Fruit fly (Drosophila melanogaster): ENCODE measurements around the gene grn.

DNA sequence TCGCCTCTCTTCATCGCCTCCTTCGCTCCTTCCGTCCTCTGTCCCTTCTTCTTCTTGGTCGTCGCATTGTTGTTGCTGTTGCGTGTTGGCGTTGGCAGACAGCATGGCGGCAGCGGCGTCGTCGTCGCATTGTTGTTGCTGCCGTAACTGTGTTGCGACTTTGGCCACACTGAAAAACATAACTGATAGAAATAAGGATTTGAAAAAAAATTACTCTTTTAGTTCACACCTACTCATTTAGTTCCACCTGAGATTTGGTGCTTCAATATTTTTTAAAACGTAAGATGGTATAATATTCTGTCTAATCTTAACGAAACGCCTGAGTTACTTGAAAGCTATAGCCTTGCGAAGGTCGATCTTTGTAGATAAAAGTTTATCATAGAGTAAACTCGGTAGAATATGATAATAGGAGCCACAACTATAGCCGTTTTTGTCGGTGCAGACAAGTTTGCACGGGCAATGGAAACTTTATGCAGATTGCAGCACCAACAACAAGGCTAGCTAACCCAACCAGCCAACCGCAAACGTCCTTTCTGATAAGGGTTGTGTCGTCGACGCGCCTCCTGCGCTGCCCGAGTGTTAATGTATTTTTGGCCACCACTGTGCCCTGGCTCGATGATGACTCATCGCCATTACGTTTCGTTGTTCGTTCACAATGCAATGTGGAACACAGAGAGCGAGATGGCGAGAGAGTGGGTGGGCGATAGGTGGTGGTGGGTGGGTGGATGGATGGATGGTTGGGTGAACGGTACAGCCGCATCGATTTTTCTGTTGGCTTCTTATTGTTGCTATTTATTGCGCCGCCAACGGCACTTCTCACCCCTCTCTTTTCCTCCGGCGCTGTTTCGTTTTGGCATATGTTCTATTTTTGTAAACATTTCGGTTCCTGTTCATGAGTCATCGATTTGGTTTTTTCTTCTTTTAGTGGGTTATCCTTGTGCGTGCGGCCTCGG lies 68.1 kb downstream of the grn start:
- TF ChIP-seq fd85E (GFP tag; optimal IDR thresholded peaks at IDR 0.05), result peak; percentile 36
- peak; percentile 90 for TF ChIP-seq CG6792 (GFP tag; optimal IDR thresholded peaks at IDR 0.05)
- TF ChIP-seq cyc (GFP tag; optimal IDR thresholded peaks at IDR 0.05), result peak; percentile 86
- TF ChIP-seq esn (GFP tag; optimal IDR thresholded peaks at IDR 0.05), result peak; percentile 92
- TF ChIP-seq CG1621 (tag; optimal IDR thresholded peaks at IDR 0.05), result peak; percentile 90
- TF ChIP-seq Hr39 (GFP tag; optimal IDR thresholded peaks at IDR 0.05), result peak; percentile 89

All from whole organism, prepupa.